Fruit fly (Drosophila melanogaster) whole organism, larva: Measurements from ENCODE around the gene CG32603.

Experiments used
- noc ChIP-seq: fragments of 200-800 bp; sonication (Bioruptor generic); optimal IDR thresholded peaks from 3 replicates; lab custom pipeline; 2019; ENCODE audit warnings: missing biosample characterization, mild to moderate bottlenecking, missing genetic modification characterization, moderate library complexity

The CG32603 gene

DNA sequence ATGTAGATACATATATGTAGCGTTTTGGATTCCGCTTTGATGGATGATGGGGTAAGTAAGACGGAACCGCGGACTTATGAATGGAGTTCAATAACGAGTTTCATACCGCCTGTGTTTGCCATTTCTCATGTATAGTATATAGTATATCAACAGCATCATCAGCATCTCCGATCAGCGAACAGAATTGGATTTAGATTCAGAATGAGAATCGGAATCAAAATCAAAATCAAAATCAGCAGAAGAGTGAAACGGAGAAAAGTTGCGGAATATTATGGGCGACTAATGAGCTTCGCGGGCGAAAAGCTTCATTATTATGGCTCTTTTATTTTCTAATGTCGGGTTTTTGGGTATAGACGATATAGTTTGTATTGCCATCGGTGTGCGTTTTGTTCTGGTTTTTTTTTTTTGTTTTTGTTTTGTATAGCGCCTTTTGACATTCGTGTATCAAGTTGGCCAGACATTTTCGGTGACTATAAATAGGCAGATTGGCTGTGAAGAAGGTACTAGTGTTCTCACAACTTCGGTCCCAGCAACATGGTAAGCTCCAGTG, at the start of gene CG32603:
CG32603 (plus strand) TSS at position 500 of the 550 bp plus-strand sequence.
- no peak for TF ChIP-seq noc (tag; lab: Kevin White, UChicago)

DNA sequence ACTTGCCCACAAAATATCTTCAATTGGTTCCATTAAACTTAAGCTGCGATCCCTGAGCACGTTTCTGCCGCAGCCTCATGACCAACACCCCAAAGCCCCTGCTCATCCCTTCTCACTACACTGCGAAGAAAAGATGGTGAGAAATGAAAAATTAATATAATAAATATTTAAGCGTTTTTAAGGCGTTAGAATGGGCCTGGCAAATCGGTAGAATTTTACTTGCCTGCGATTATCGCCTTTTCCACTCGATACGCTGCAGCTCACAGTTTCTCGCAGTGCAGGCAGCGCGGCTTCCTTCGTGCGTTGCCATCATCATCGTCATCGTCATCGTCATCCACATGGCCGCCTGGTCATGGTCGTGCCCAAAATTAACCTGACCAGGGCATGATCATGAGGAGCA, 36.2 kb upstream of the CG32603 start:
- no peak for TF ChIP-seq noc (tag; lab: Kevin White, UChicago)

DNA sequence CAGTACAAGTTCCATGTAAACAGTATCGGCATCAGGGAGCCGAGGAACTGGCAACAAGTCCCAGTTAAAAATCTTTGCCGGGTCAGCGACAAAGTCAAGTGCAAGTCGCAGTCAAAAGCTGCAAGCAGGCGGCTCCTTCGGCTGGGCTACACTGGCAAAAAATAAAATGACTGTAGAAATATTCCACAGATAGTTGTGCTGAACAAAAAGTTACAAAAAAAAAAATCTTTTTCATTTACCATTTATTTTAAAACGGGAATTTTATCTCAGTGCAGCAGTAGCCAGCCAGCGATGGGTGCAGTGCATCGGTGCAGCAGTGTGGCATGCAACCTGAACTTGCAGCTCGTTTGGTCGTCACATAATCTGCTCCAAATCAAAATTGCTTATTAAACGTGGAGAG, 35.0 kb upstream of the CG32603 start:
- no peak for TF ChIP-seq noc (tag; lab: Kevin White, UChicago)

DNA sequence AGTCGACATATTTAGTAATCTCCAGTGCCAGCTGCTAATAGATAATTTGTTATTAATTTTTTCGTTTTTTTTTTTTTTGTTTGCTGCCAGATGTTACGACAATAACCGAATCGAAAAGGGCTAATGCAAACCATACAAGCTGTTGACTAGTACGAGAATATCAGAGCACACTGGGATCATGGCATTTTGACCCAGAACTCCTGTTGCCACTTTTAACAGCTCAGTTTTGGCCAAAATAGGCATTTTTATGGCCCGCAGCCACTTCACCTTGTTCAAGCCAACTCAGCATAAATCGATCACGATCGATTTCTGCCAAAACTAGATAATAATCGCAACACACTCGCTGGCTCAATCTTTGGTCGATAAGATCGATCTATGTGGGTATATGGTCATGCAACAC, 32.5 kb upstream of the CG32603 start, which contains the start of gene CG12479:
CG12479 (minus strand) TSS at position 101 of the 400 bp plus-strand sequence.
- no peak for TF ChIP-seq noc (tag; lab: Kevin White, UChicago)

DNA sequence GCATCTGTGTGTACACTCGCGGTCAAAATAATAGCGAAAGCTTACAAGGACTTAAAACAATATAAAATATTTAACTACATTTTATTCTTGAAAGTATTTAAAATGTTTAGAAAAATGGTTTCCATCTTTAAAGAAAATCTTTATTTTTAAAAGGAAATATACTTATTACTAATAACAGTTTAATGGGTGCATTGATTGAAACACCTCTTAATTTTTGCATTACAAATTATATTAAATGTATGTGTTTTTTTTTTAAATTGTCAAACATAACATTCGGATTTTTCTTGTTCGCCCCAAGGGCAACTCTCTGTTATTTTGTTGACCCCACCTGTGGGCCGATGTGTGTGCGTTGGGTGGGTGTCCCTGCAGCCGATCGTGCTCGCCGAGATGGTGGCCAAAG, 30.7 kb upstream of the CG32603 start:
- no peak for TF ChIP-seq noc (tag; lab: Kevin White, UChicago)

DNA sequence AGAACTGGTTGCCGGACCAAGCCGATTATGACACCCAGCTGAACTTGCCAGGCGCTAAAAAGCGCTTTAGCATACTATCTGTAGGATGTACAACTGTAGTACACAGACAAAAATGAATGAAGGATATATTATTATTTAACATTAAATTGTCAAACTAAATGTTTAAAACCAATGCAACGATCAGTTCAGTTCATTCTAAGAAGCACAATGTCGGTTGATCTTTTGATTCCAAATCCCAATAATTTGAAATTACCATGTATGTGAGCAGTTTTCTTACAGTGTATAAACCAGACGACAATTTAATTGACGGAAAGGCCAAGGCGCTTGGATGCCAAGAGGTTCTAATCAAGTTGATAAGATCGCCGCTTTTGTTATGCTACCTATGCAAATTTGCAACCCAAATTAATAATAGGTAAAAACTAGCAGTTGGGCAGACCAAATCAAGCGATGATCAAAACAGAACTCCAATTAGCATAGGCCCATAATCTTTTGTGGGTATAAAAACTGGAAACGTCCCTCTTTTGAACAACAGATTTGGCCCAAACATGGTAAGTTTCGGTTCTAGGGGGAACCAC, 15.2 kb upstream of the CG32603 start, which contains the start of gene CG12480:
CG12480 (plus strand) TSS at position 525 of the 575 bp plus-strand sequence.
- peak; percentile 87 for TF ChIP-seq noc (tag; lab: Kevin White, UChicago)

DNA sequence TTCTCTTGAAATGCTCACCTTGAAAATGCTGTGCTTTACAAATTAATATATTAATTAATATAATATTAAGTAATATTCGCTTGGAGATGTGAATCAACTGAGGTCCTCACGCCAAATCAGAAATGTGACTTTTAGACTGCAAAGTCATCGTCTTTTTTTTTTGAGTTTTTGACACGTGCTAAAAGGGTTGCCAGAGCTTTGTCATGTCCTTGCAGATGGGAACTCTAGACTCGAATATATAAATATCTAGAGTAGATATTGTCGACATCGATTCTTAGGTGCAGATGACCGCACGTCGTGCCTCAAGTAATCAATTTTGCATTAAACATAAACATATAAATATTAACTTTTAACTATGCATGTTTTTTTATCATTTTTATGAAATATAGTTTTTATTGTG, 11.8 kb upstream of the CG32603 start, which contains the start of gene betaNACtes1:
betaNACtes1 (minus strand) TSS at position 101 of the 400 bp plus-strand sequence.
- TF ChIP-seq noc (tag; lab: Kevin White, UChicago), result no peak

DNA sequence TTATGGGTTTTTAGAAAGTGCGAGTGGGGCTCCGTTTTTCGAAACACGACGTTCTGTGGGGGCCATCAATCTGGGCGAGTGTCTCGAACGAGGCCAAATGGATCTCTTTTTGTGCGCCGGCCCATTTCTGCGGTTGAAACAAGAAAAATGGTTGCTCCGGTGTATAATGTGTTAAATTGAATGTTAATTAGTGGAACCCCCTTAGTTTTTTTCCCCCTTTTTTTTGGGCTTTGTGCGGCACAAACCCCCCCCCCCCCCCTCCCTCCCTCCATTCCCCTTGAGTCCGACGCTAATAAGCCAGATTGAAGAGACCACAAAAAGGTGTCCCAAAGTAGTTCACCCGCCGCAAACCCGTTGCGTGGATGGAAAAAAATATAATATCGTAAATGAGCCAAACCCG, 10.7 kb upstream of the CG32603 start:
- TF ChIP-seq noc (tag; lab: Kevin White, UChicago), result no peak

DNA sequence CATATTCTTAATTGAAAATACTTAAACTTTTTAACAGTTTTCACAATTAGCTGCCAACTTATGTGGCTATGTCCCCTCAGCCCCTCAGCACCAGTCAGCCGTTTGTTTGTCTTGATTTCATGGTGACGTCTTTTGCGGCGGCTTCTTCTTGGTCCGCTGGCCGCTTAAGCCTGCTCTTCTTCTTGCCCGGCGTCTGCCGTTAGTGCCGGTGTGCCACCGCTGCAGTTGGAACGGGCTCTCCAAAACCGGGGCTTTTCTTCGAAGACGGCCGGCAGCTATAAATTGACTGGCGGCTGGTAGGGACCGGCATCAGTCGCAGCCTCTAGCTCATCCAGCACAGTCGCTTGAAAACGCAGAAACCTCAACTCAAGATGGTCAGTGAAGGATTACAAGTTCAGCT, 9.9 kb upstream of the CG32603 start, which contains the start of gene CG1368:
CG1368 (plus strand) TSS at position 301 of the 400 bp plus-strand sequence.
- no peak for TF ChIP-seq noc (tag; lab: Kevin White, UChicago)

DNA sequence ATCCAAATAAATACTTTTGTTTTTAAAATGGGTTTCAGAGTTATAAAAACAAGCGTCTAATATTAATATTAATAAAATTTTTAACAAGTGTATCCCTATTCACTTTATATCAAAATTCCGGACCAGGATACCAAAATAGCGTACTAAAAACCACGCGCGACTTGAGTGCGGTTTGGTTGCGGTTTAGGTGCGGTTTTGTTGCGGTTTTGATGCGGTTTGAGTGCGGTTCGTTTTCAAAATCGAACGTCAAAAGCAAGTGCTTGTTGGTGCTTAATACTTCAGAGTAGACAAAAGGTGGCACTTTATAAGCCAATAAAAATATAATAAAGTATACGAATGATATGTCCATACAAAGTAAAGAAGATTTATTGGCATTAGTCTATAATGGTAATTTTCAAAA, 8.7 kb upstream of the CG32603 start:
- no peak for TF ChIP-seq noc (tag; lab: Kevin White, UChicago)

DNA sequence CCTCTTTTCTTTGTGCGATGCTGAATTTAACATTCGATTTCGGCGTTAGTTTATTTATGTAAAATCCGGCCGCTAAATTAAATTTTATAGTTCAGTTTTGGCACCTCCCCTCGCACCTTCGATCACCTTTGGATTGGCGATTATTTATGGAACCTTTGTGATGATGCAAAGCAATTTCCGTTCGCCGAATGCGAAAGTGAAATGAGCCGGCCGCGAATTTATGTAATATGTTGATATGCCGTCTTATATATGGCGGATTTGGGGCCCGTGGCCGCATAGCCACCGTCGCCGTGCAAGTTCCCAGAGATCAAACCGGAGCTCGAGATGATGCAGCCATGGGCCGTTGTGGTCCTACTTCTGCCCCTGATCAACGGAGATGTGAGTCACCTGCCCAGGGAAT, 7.7 kb upstream of the CG32603 start, which contains the start of gene CG11581:
CG11581 (plus strand) TSS at position 301 of the 400 bp plus-strand sequence.
- peak; percentile 3 for TF ChIP-seq noc (tag; lab: Kevin White, UChicago)

DNA sequence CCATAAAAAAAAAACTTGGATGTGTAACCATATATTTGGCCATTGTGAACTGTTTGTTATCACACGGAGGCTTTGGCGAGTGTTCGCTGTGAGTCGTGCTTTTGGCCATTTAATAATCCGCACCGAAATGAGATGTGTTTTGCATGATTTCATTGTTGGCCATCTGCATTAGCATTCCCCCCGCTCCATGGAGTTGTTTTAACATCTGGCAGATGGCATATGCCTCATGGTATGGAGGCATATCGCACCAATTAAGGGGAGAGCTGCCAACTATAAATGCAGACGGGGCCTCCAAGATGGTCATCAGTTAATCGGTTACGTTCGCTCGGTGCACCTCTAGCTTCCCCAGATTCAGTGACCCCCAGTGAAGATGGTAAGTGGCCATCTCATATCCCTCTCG, 3.6 kb upstream of the CG32603 start, which contains the start of gene CG11584:
CG11584 (plus strand) TSS at position 301 of the 400 bp plus-strand sequence.
- no peak for TF ChIP-seq noc (tag; lab: Kevin White, UChicago)

DNA sequence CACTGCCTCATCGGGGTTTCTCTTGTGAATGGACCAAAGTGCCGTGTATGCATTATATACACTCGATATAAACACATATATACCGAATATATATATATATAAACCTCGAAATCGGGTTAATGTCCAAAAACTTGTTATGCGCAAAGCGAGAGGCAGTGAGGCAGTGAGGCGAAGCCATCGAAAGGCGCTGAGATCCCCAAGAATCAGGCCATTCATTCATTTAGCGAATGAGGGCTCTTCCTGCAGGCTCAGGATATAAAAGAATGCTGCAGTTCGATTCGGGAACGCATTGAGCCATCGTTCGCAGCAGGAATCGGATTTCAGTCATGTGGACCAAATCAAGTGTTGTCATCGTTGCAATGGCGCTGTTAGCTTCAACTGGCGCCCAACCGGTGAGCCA, 2.6 kb downstream of the CG32603 start, which contains the start of gene CG12481:
CG12481 (plus strand) TSS at position 301 of the 400 bp plus-strand sequence.
- no peak for TF ChIP-seq noc (tag; lab: Kevin White, UChicago)

DNA sequence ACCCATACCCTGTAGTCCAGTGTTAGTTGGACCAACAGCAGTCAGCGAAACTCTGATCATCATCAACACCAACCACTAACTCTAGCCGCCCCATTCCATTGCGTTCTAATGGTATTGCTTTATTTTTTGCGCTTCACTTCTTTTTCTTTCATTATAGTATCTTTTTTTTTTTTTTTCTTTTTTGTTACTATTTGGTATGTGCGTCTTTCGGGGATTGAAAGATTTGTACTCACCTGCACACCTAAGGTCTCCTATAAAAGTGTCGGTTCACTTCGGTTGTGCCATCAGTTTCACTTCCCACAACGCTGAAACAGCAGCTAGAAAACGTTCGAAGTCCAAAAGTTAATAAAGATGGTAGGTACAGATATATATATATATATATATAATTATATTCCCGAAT, 4.9 kb downstream of the CG32603 start, which contains the start of gene CG11585:
CG11585 (plus strand) TSS at position 301 of the 400 bp plus-strand sequence.
- TF ChIP-seq noc (tag; lab: Kevin White, UChicago), result no peak

DNA sequence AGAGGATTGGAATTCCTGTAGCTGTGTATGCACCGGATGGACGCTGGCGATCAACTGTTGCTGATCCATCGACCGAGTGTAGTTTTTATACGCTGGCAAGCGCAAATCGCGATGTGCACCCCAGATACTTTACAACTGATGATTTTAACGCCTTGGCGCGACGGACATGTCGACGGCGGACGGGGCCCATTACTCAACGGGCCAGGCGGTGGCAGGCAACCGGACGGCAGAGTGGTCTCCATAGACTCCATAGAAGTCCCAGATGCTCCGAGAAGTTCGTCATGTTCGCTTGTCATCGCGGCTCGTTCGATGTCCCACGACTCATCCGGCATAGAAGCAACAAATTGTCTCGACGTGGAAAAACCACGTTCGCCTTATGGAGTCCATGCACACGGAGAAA, 7.6 kb downstream of the CG32603 start, which contains the start of gene CG13403:
CG13403 (minus strand) TSS at position 101 of the 400 bp plus-strand sequence.
- TF ChIP-seq noc (tag; lab: Kevin White, UChicago), result no peak

DNA sequence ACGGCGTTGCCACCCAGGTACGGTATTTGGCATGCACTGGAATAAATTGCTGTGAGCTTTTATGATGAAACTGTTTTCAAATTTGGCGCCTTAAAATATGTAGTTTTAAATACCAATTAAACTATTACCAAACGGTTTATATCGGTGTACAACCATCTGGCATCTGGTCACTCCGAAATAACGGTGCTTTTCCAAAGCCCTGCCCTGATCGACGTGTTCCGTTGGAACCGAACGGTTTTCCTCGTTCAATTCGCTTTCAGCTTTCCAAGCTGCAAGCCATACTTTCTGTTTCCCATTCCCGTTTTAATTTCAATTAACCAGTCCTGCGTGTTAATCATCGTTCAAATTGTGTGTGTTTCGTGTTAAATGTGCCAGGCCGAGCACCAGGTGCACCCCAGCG, 8.7 kb downstream of the CG32603 start, which contains the start of gene yl:
yl (plus strand) TSS at position 202 of the 400 bp plus-strand sequence.
- no peak for TF ChIP-seq noc (tag; lab: Kevin White, UChicago)
